Fruit fly (Drosophila melanogaster) whole organism, embryonic: ENCODE data around the gene CG3104.
A peak's percentile ranks its signal among the peaks of the same experiment; 100 is the strongest.

Source experiments
- ATbp ChIP-seq: fragments of 200-800 bp; sonication (Bioruptor generic); optimal IDR thresholded peaks from 2 replicates; lab custom pipeline; 2017; ENCODE audit warnings: missing biosample characterization, mild to moderate bottlenecking, missing genetic modification characterization, missing genetic modification reagents
- Bteb2 ChIP-seq: fragments of 200-800 bp; sonication (Bioruptor generic); optimal IDR thresholded peaks from 2 replicates; lab custom pipeline; 2016; ENCODE audit warnings: missing biosample characterization, missing genetic modification characterization
- CG10209 ChIP-seq: fragments of 200-800 bp; sonication (Bioruptor generic); optimal IDR thresholded peaks from 3 replicates; lab custom pipeline; 2017; ENCODE audit warnings: missing biosample characterization, mild to moderate bottlenecking, missing genetic modification characterization, missing genetic modification reagents
- CG10431 ChIP-seq: fragments of 200-800 bp; sonication (Bioruptor generic); optimal IDR thresholded peaks from 3 replicates; lab custom pipeline; 2018; ENCODE audit warnings: missing biosample characterization, mild to moderate bottlenecking, missing genetic modification characterization
- CG10543 ChIP-seq: fragments of 200-800 bp; sonication (Bioruptor generic); optimal IDR thresholded peaks from 3 replicates; lab custom pipeline; 2017; ENCODE audit warnings: missing biosample characterization, mild to moderate bottlenecking, missing genetic modification characterization, moderate library complexity
- CG11456 ChIP-seq: fragments of 200-800 bp; sonication (Bioruptor generic); IDR thresholded peaks from 3 replicates; pipeline ENCODE4 v1.3.6; 2022; ENCODE audit warnings: missing biosample characterization, missing genetic modification characterization
- CG11504 ChIP-seq: fragments of 200-800 bp; sonication (Bioruptor generic); optimal IDR thresholded peaks from 3 replicates; lab custom pipeline; 2019; ENCODE audit warnings: missing biosample characterization, mild to moderate bottlenecking, missing genetic modification characterization, moderate library complexity
- CG11696 ChIP-seq: fragments of 200-800 bp; sonication (Bioruptor generic); IDR thresholded peaks from 2 replicates; pipeline ENCODE4 v1.3.6; 2022; ENCODE audit warnings: missing biosample characterization, missing genetic modification characterization
- CG11723 ChIP-seq: fragments of 200-800 bp; sonication (Bioruptor generic); optimal IDR thresholded peaks from 2 replicates; lab custom pipeline; 2017; ENCODE audit warnings: missing biosample characterization, mild to moderate bottlenecking, missing genetic modification characterization
- CG12155 ChIP-seq: fragments of 200-800 bp; sonication (Bioruptor generic); optimal IDR thresholded peaks from 3 replicates; lab custom pipeline; 2016; ENCODE audit warnings: missing biosample characterization, missing genetic modification characterization
- CG1233 ChIP-seq: fragments of 200-800 bp; sonication (Bioruptor generic); optimal IDR thresholded peaks from 4 replicates; lab custom pipeline; 2018; ENCODE audit warnings: missing biosample characterization, mild to moderate bottlenecking, missing genetic modification characterization
- CG12744 ChIP-seq: fragments of 200-800 bp; sonication (Bioruptor generic); optimal IDR thresholded peaks from 2 replicates; lab custom pipeline; 2016; ENCODE audit warnings: missing biosample characterization, missing genetic modification characterization
- CG15514 ChIP-seq: fragments of 200-800 bp; sonication (Bioruptor generic); optimal IDR thresholded peaks from 3 replicates; lab custom pipeline; 2017; ENCODE audit warnings: missing biosample characterization, missing genetic modification characterization, mild to moderate bottlenecking, moderate library complexity, missing genetic modification reagents
- CG17328 ChIP-seq: fragments of 200-800 bp; sonication (Bioruptor generic); IDR thresholded peaks from 2 replicates; pipeline ENCODE4 v1.3.6; 2022; ENCODE audit warnings: missing biosample characterization, missing genetic modification characterization
- CG3065 ChIP-seq: fragments of 200-800 bp; sonication (Bioruptor generic); optimal IDR thresholded peaks from 2 replicates; lab custom pipeline; 2016; ENCODE audit warnings: missing biosample characterization, missing genetic modification characterization
- CG31365 ChIP-seq: fragments of 200-800 bp; sonication (Bioruptor generic); optimal IDR thresholded peaks from 2 replicates; lab custom pipeline; 2018; ENCODE audit warnings: missing biosample characterization, mild to moderate bottlenecking, missing genetic modification characterization
- CG3995 ChIP-seq: fragments of 200-800 bp; sonication (Bioruptor generic); optimal IDR thresholded peaks from 3 replicates; lab custom pipeline; 2016; ENCODE audit warnings: missing biosample characterization, missing genetic modification characterization
- CG4328 ChIP-seq: fragments of 200-800 bp; sonication (Bioruptor generic); optimal IDR thresholded peaks from 3 replicates; lab custom pipeline; 2017; ENCODE audit warnings: missing biosample characterization, missing genetic modification reagents, missing genetic modification characterization
- CG6175 ChIP-seq: fragments of 200-800 bp; sonication (Bioruptor generic); IDR thresholded peaks from 3 replicates; pipeline ENCODE4 v1.3.6; 2022; ENCODE audit warnings: missing biosample characterization, missing genetic modification characterization
- CG6272 ChIP-seq: fragments of 200-800 bp; sonication (Bioruptor generic); IDR thresholded peaks from 2 replicates; pipeline ENCODE4 v1.3.6; 2022; ENCODE audit warnings: missing biosample characterization, missing genetic modification characterization
- CG6813 ChIP-seq: fragments of 200-800 bp; sonication (Bioruptor generic); optimal IDR thresholded peaks from 2 replicates; lab custom pipeline; 2017; ENCODE audit warnings: missing biosample characterization, missing genetic modification characterization, mild to moderate bottlenecking, moderate library complexity, missing genetic modification reagents
- CG7357 ChIP-seq: fragments of 200-800 bp; sonication (Bioruptor generic); IDR thresholded peaks from 3 replicates; pipeline ENCODE4 v1.3.6; 2022; ENCODE audit warnings: missing biosample characterization, missing genetic modification characterization
- CG7745 ChIP-seq: fragments of 200-800 bp; sonication (Bioruptor generic); optimal IDR thresholded peaks from 2 replicates; lab custom pipeline; 2018; ENCODE audit warnings: missing biosample characterization, mild to moderate bottlenecking, missing genetic modification characterization, moderate library complexity
- CG8359 ChIP-seq: fragments of 200-800 bp; sonication (Bioruptor generic); optimal IDR thresholded peaks from 2 replicates; lab custom pipeline; 2017; ENCODE audit warnings: missing biosample characterization, mild to moderate bottlenecking, missing genetic modification characterization, borderline replicate concordance
- CG8765 ChIP-seq: fragments of 200-800 bp; sonication (Bioruptor generic); IDR thresholded peaks from 2 replicates; pipeline ENCODE4 v1.3.6; 2022; ENCODE audit warnings: missing biosample characterization, missing genetic modification characterization
- CG9215 ChIP-seq: fragments of 200-800 bp; sonication (Bioruptor generic); IDR thresholded peaks from 2 replicates; pipeline ENCODE4 v1.3.6; 2022; ENCODE audit warnings: missing biosample characterization, missing genetic modification characterization
- Dip2 ChIP-seq: fragments of 200-800 bp; sonication (Bioruptor generic); IDR thresholded peaks from 2 replicates; pipeline ENCODE4 v1.3.6; 2022; ENCODE audit warnings: missing biosample characterization, missing genetic modification characterization
- Doc3 ChIP-seq: fragments of 200-800 bp; sonication (Bioruptor generic); IDR thresholded peaks from 3 replicates; pipeline ENCODE4 v1.3.6; 2022; ENCODE audit warnings: missing biosample characterization, missing genetic modification characterization; ENCODE audit not compliant: partially characterized antibody
- Max ChIP-seq: fragments of 200-800 bp; sonication (Bioruptor generic); optimal IDR thresholded peaks from 2 replicates; lab custom pipeline; 2016; ENCODE audit warnings: missing biosample characterization, mild to moderate bottlenecking, missing genetic modification characterization
- Oaz ChIP-seq: fragments of 200-800 bp; sonication (Bioruptor generic); IDR thresholded peaks from 2 replicates; pipeline ENCODE4 v1.3.6; 2022; ENCODE audit warnings: missing biosample characterization, missing genetic modification characterization
- abd-A ChIP-seq: fragments of 200-800 bp; sonication (Bioruptor generic); optimal IDR thresholded peaks from 3 replicates; lab custom pipeline; 2019; ENCODE audit warnings: missing biosample characterization, mild to moderate bottlenecking, missing genetic modification characterization, moderate library complexity
- bowl ChIP-seq: fragments of 200-800 bp; sonication (Bioruptor generic); IDR thresholded peaks from 2 replicates; pipeline ENCODE4 v1.3.6; 2022; ENCODE audit warnings: missing biosample characterization, missing genetic modification characterization
- br ChIP-seq: fragments of >200 bp; optimal IDR thresholded peaks from 2 replicates; lab custom pipeline; 2017
- corto ChIP-seq: fragments of 200-800 bp; sonication (Bioruptor generic); optimal IDR thresholded peaks from 2 replicates; lab custom pipeline; 2016; ENCODE audit warnings: missing biosample characterization, mild to moderate bottlenecking, missing genetic modification characterization, moderate library complexity
- dmrt11E ChIP-seq: fragments of 200-800 bp; sonication (Bioruptor generic); optimal IDR thresholded peaks from 3 replicates; lab custom pipeline; 2018; ENCODE audit warnings: missing biosample characterization, mild to moderate bottlenecking, missing genetic modification characterization, moderate library complexity
- dmrt99B ChIP-seq: fragments of 200-800 bp; sonication (Bioruptor generic); optimal IDR thresholded peaks from 2 replicates; lab custom pipeline; 2018; ENCODE audit warnings: missing biosample characterization, mild to moderate bottlenecking, missing genetic modification characterization, moderate library complexity
- fd3F ChIP-seq: fragments of 200-800 bp; sonication (Bioruptor generic); optimal IDR thresholded peaks from 2 replicates; lab custom pipeline; 2018; ENCODE audit warnings: missing biosample characterization, mild to moderate bottlenecking, missing genetic modification characterization, moderate library complexity
- gcm ChIP-seq: fragments of 200-800 bp; sonication (Bioruptor generic); optimal IDR thresholded peaks from 2 replicates; lab custom pipeline; 2019; ENCODE audit warnings: missing biosample characterization, mild to moderate bottlenecking, missing genetic modification characterization, moderate library complexity
- gt ChIP-seq: fragments of 200-800 bp; sonication (Bioruptor generic); IDR thresholded peaks from 2 replicates; pipeline ENCODE4 v1.3.6; 2022; ENCODE audit warnings: missing biosample characterization, missing genetic modification characterization
- hbn ChIP-seq: fragments of 200-800 bp; sonication (Bioruptor generic); IDR thresholded peaks from 2 replicates; pipeline ENCODE4 v1.3.6; 2022; ENCODE audit warnings: missing biosample characterization, missing genetic modification characterization; ENCODE audit not compliant: partially characterized antibody
- lov ChIP-seq, 2 experiments: fragments of 200-800 bp in 1 of 2; fragments of >200 bp in 1 of 2; sonication (Bioruptor generic) in 1 of 2; IDR thresholded peaks in 1 of 2; optimal IDR thresholded peaks in 1 of 2; 2 replicates in 1 of 2; 3 replicates in 1 of 2; pipeline versions ENCODE4 v1.3.6 to Lab custom; 2017 to 2022; ENCODE audit warnings: missing biosample characterization in 1 of 2, missing genetic modification characterization in 1 of 2
- nerfin-2 ChIP-seq: fragments of 200-800 bp; sonication (Bioruptor generic); IDR thresholded peaks from 2 replicates; pipeline ENCODE4 v1.3.6; 2022; ENCODE audit warnings: missing biosample characterization, missing genetic modification characterization; ENCODE audit not compliant: partially characterized antibody
- odd ChIP-seq: fragments of 200-800 bp; sonication (Bioruptor generic); optimal IDR thresholded peaks from 2 replicates; lab custom pipeline; 2017; ENCODE audit warnings: missing biosample characterization, mild to moderate bottlenecking, missing genetic modification characterization
- pum ChIP-seq: fragments of 200-800 bp; sonication (Bioruptor generic); optimal IDR thresholded peaks from 2 replicates; lab custom pipeline; 2016; ENCODE audit warnings: missing biosample characterization, missing genetic modification characterization
- ranshi ChIP-seq: fragments of 200-800 bp; sonication (Bioruptor generic); IDR thresholded peaks from 2 replicates; pipeline ENCODE4 v1.3.6; 2022; ENCODE audit warnings: missing biosample characterization, missing genetic modification characterization
- sob ChIP-seq: fragments of 200-800 bp; sonication (Bioruptor generic); IDR thresholded peaks from 2 replicates; pipeline ENCODE4 v1.3.6; 2022; ENCODE audit warnings: missing biosample characterization, missing genetic modification characterization
- tup ChIP-seq: fragments of 200-800 bp; sonication (Bioruptor generic); optimal IDR thresholded peaks from 2 replicates; lab custom pipeline; 2016; ENCODE audit warnings: missing biosample characterization, mild to moderate bottlenecking, missing genetic modification characterization, moderate library complexity
- z ChIP-seq: fragments of 200-800 bp; sonication (Bioruptor generic); IDR thresholded peaks from 3 replicates; pipeline ENCODE4 v1.3.6; 2022; ENCODE audit warnings: missing biosample characterization, missing genetic modification characterization
- zen ChIP-seq: fragments of 200-800 bp; sonication (Bioruptor generic); optimal IDR thresholded peaks from 3 replicates; lab custom pipeline; 2018; ENCODE audit warnings: missing biosample characterization, mild to moderate bottlenecking, missing genetic modification characterization, moderate library complexity
- zfh2 ChIP-seq: fragments of 200-800 bp; sonication (Bioruptor generic); optimal IDR thresholded peaks from 2 replicates; lab custom pipeline; 2016; ENCODE audit warnings: missing biosample characterization, missing genetic modification characterization

The CG3104 gene

DNA sequence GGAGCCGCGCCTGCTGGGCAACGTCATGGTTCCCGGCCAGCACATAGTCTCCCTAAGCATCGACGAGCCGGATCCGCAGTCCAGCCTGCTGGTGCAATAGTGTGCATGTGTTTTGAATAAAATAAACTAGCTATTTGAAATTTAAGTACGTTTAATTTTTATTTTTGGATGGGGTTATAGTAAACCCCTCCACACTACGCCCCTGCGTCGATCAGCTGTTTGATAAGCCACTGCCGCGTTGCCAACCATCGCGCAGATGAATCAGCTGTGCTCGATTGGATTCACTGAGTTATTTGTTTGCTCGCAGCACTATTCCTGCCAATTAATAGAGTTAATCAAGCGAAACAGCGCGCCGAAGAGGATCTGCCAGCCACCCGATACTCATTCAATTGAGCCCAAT lies 23.3 kb upstream of the CG3104 start, which contains the start of gene RabGGTb (continued):
- peak; percentile 64 for TF ChIP-seq CG9215 (GFP tag; lab: Robert Waterston, UW)
- peak; percentile 47 for TF ChIP-seq CG11504 (tag; lab: Kevin White, UChicago)
- TF ChIP-seq lov (optimal IDR thresholded peaks at IDR 0.05; lab: Kevin White, UChicago): no peak
- 0 out of 3 replicates have a peak, but pooled peaks have one; percentile 25 for TF ChIP-seq lov (GFP tag; IDR thresholded peaks at IDR 0.05; lab: Robert Waterston, UW)
- TF ChIP-seq nerfin-2: no peak
- no peak for TF ChIP-seq br (lab: Kevin White, UChicago)
- TF ChIP-seq Max (GFP tag; lab: Kevin White, UChicago): peak; percentile 5
- peak; percentile 61 for TF ChIP-seq zfh2
- TF ChIP-seq CG10209 (GFP tag; lab: Kevin White, UChicago): peak; percentile 41
- no peak for TF ChIP-seq CG3065 (GFP tag; lab: Kevin White, UChicago)
- TF ChIP-seq CG8765: peak; percentile 46
- TF ChIP-seq Dip2 (GFP tag; lab: Robert Waterston, UW): no peak
- TF ChIP-seq zen (tag; lab: Kevin White, UChicago): peak; percentile 31
- peak; percentile 69 for TF ChIP-seq CG17328
- peak; percentile 47; the same call in 2 of the 3 replicates for TF ChIP-seq Doc3
- TF ChIP-seq CG11696 (GFP tag; lab: Robert Waterston, UW): peak; percentile 43; the same call in 1 of the 2 replicates
- no peak for TF ChIP-seq CG1233
- TF ChIP-seq ranshi: peak; percentile 76
- peak; percentile 50; the same call in 1 of the 2 replicates for TF ChIP-seq hbn
- TF ChIP-seq CG6272 (GFP tag; lab: Robert Waterston, UW): peak; percentile 49
- TF ChIP-seq abd-A (tag; lab: Kevin White, UChicago): no peak
- peak; percentile 71 for TF ChIP-seq pum (GFP tag; lab: Kevin White, UChicago)
- peak; percentile 61; the same call in 1 of the 3 replicates for TF ChIP-seq CG6175 (GFP tag; lab: Robert Waterston, UW)
- no peak for TF ChIP-seq CG15514 (GFP tag; lab: Kevin White, UChicago)
- peak; percentile 40 for TF ChIP-seq CG12155
- TF ChIP-seq odd: peak; percentile 5
- TF ChIP-seq CG11456 (GFP tag; lab: Robert Waterston, UW): peak; percentile 84; the same call in 2 of the 3 replicates
- TF ChIP-seq sob: peak; percentile 83
- TF ChIP-seq CG7745 (tag; lab: Kevin White, UChicago): no peak
- TF ChIP-seq CG6813 (GFP tag; lab: Kevin White, UChicago): no peak
- TF ChIP-seq ATbp: peak; percentile 17
- TF ChIP-seq CG7357 (GFP tag; lab: Robert Waterston, UW): no peak
- TF ChIP-seq CG10543 (GFP tag; lab: Kevin White, UChicago): peak; percentile 65
- TF ChIP-seq Bteb2 (GFP tag; lab: Kevin White, UChicago): peak; percentile 45
- peak; percentile 33 for TF ChIP-seq CG4328
- peak; percentile 48 for TF ChIP-seq dmrt99B (tag; lab: Kevin White, UChicago)
- no peak for TF ChIP-seq CG12744
- TF ChIP-seq tup (GFP tag; lab: Kevin White, UChicago): peak; percentile 50
- no peak for TF ChIP-seq z (GFP tag; lab: Robert Waterston, UW)
- TF ChIP-seq CG11723 (GFP tag; lab: Kevin White, UChicago): peak; percentile 24
- no peak for TF ChIP-seq CG31365 (tag; lab: Kevin White, UChicago)
- TF ChIP-seq CG3995 (GFP tag; lab: Kevin White, UChicago): peak; percentile 14
- TF ChIP-seq gcm (GFP tag; lab: Kevin White, UChicago): peak; percentile 35
- no peak for TF ChIP-seq CG10431 (GFP tag; lab: Kevin White, UChicago)
- TF ChIP-seq corto (GFP tag; lab: Kevin White, UChicago): no peak
- peak; percentile 14 for TF ChIP-seq dmrt11E
- peak; percentile 34 for TF ChIP-seq fd3F (GFP tag; lab: Kevin White, UChicago)
- no peak for TF ChIP-seq Oaz (GFP tag; lab: Robert Waterston, UW)
- TF ChIP-seq gt (GFP tag; lab: Robert Waterston, UW): no peak
- no peak for TF ChIP-seq CG8359 (GFP tag; lab: Kevin White, UChicago)
- TF ChIP-seq bowl (GFP tag; lab: Robert Waterston, UW): peak; percentile 46; the same call in 1 of the 2 replicates
